Fruit fly (Drosophila melanogaster) whole organism, embryonic: Measurements from ENCODE around the gene CG32260.

Source experiments
- Aef1 ChIP-seq: fragments of 200-800 bp; sonication (Bioruptor generic); IDR thresholded peaks from 3 replicates; pipeline ENCODE4 v1.3.6; 2022; ENCODE audit warnings: missing biosample characterization, missing genetic modification characterization
- Atf6 ChIP-seq: fragments of 200-800 bp; sonication (Bioruptor generic); IDR thresholded peaks from 2 replicates; pipeline ENCODE4 v1.3.6; 2022; ENCODE audit warnings: missing biosample characterization, missing genetic modification characterization
- CG12219 ChIP-seq: fragments of 200-800 bp; sonication (Bioruptor generic); optimal IDR thresholded peaks from 3 replicates; lab custom pipeline; 2018; ENCODE audit warnings: missing biosample characterization, mild to moderate bottlenecking, missing genetic modification characterization
- CG12391 ChIP-seq: fragments of 200-800 bp; sonication (Bioruptor generic); optimal IDR thresholded peaks from 3 replicates; lab custom pipeline; 2018; ENCODE audit warnings: missing biosample characterization, mild to moderate bottlenecking, missing genetic modification characterization, moderate library complexity
- CG13287 ChIP-seq: fragments of 200-800 bp; sonication (Bioruptor generic); IDR thresholded peaks from 2 replicates; pipeline ENCODE4 v1.3.6; 2022; ENCODE audit warnings: missing biosample characterization, missing genetic modification characterization; ENCODE audit not compliant: partially characterized antibody
- CG15514 ChIP-seq: fragments of 200-800 bp; sonication (Bioruptor generic); optimal IDR thresholded peaks from 3 replicates; lab custom pipeline; 2017; ENCODE audit warnings: missing biosample characterization, missing genetic modification characterization, mild to moderate bottlenecking, moderate library complexity, missing genetic modification reagents
- CG17829 ChIP-seq: fragments of 200-800 bp; optimal IDR thresholded peaks from 2 replicates; lab custom pipeline; 2019; ENCODE audit warnings: missing biosample characterization, mild to moderate bottlenecking, missing genetic modification characterization, moderate library complexity
- CG30020 ChIP-seq: fragments of 200-800 bp; optimal IDR thresholded peaks from 2 replicates; lab custom pipeline; 2019; ENCODE audit warnings: missing biosample characterization, mild to moderate bottlenecking, missing genetic modification characterization, moderate library complexity
- CG31441 ChIP-seq: fragments of 200-800 bp; sonication (Bioruptor generic); IDR thresholded peaks from 2 replicates; pipeline ENCODE4 v1.3.6; 2022; ENCODE audit warnings: missing biosample characterization, missing genetic modification characterization
- CG3163 ChIP-seq: fragments of 200-800 bp; sonication (Bioruptor generic); optimal IDR thresholded peaks from 3 replicates; lab custom pipeline; 2016; ENCODE audit warnings: missing biosample characterization, missing genetic modification characterization
- CG3847 ChIP-seq: fragments of 200-800 bp; sonication (Bioruptor generic); IDR thresholded peaks from 2 replicates; pipeline ENCODE4 v1.3.6; 2022; ENCODE audit warnings: missing biosample characterization, missing genetic modification characterization
- CG42726 ChIP-seq: fragments of 200-800 bp; sonication (Bioruptor generic); IDR thresholded peaks from 2 replicates; pipeline ENCODE4 v1.3.6; 2022; ENCODE audit warnings: missing biosample characterization, missing genetic modification characterization; ENCODE audit not compliant: partially characterized antibody
- CG4820 ChIP-seq: fragments of 200-800 bp; sonication (Bioruptor generic); optimal IDR thresholded peaks from 3 replicates; lab custom pipeline; 2016; ENCODE audit warnings: missing biosample characterization, missing genetic modification characterization
- CG7839 ChIP-seq: fragments of 200-800 bp; sonication (Bioruptor generic); optimal IDR thresholded peaks from 3 replicates; lab custom pipeline; 2018; ENCODE audit warnings: missing biosample characterization, mild to moderate bottlenecking, missing genetic modification characterization, moderate library complexity
- CG9437 ChIP-seq: fragments of 200-800 bp; sonication (Bioruptor generic); optimal IDR thresholded peaks from 2 replicates; lab custom pipeline; 2018; ENCODE audit warnings: missing biosample characterization, mild to moderate bottlenecking, missing genetic modification characterization
- CoRest ChIP-seq: fragments of 200-800 bp; sonication (Bioruptor generic); optimal IDR thresholded peaks from 3 replicates; lab custom pipeline; 2018; ENCODE audit warnings: missing biosample characterization, mild to moderate bottlenecking, missing genetic modification characterization, moderate library complexity
- D19B ChIP-seq: fragments of 200-800 bp; sonication (Bioruptor generic); optimal IDR thresholded peaks from 2 replicates; lab custom pipeline; 2017; ENCODE audit warnings: missing biosample characterization, mild to moderate bottlenecking, missing genetic modification characterization
- Dbx ChIP-seq: fragments of 200-800 bp; sonication (Bioruptor generic); IDR thresholded peaks from 3 replicates; pipeline ENCODE4 v1.3.6; 2022; ENCODE audit warnings: missing biosample characterization, missing genetic modification characterization
- E2f2 ChIP-seq: fragments of 200-800 bp; sonication (Bioruptor generic); IDR thresholded peaks from 2 replicates; pipeline ENCODE4 v1.3.6; 2022; ENCODE audit warnings: missing biosample characterization, missing genetic modification characterization
- Ets65A ChIP-seq: fragments of 200-800 bp; sonication (Bioruptor generic); peaks from one replicate; lab custom pipeline; 2016; ENCODE audit warnings: missing biosample characterization, missing genetic modification characterization
- HLH4C ChIP-seq: fragments of 200-800 bp; sonication (Bioruptor generic); IDR thresholded peaks from 3 replicates; pipeline ENCODE4 v1.3.6; 2022; ENCODE audit warnings: missing biosample characterization, missing genetic modification characterization; ENCODE audit not compliant: partially characterized antibody
- HmgZ ChIP-seq: fragments of 200-800 bp; sonication (Bioruptor generic); optimal IDR thresholded peaks from 2 replicates; lab custom pipeline; 2018; ENCODE audit warnings: missing biosample characterization, mild to moderate bottlenecking, missing genetic modification characterization
- Med ChIP-seq: fragments of 200-800 bp; sonication (Bioruptor generic); peaks from one replicate; lab custom pipeline; 2016; ENCODE audit warnings: missing biosample characterization, missing genetic modification characterization, mild to moderate bottlenecking, inconsistent platforms, moderate library complexity
- Myb ChIP-seq: fragments of 200-800 bp; sonication (Bioruptor generic); optimal IDR thresholded peaks from 2 replicates; lab custom pipeline; 2016; ENCODE audit warnings: missing biosample characterization, missing genetic modification characterization
- Rfx ChIP-seq: fragments of 200-800 bp; sonication (Bioruptor generic); IDR thresholded peaks from 2 replicates; pipeline ENCODE4 v1.3.6; 2022; ENCODE audit warnings: missing biosample characterization, missing genetic modification characterization
- Scr ChIP-seq: fragments of 200-800 bp; sonication (Bioruptor generic); IDR thresholded peaks from 2 replicates; pipeline ENCODE4 v1.3.6; 2022; ENCODE audit warnings: missing biosample characterization, missing genetic modification characterization; ENCODE audit not compliant: partially characterized antibody
- Spps ChIP-seq: fragments of 200-800 bp; sonication (Bioruptor generic); optimal IDR thresholded peaks from 2 replicates; lab custom pipeline; 2018; ENCODE audit warnings: missing biosample characterization, mild to moderate bottlenecking, missing genetic modification characterization
- Stat92E ChIP-seq, 3 experiments: fragments of >200 bp in 2 of 3; fragments of 200-800 bp in 1 of 3; sonication (Bioruptor generic) in 1 of 3; optimal IDR thresholded peaks; 2 replicates each; lab custom pipeline; 2017 to 2019; ENCODE audit warnings: missing biosample characterization in 3 of 3, missing genetic modification characterization in 3 of 3, mild to moderate bottlenecking in 1 of 3, moderate library complexity in 1 of 3
- Trl ChIP-seq, 3 experiments: fragments of >200 bp in 2 of 3; fragments of 200-800 bp in 1 of 3; sonication (Bioruptor generic) in 1 of 3; optimal IDR thresholded peaks; 2 replicates in 1 of 3; 3 replicates in 2 of 3; lab custom pipeline; 2016 to 2017; ENCODE audit warnings: missing biosample characterization in 1 of 3, missing genetic modification characterization in 1 of 3
- Usf ChIP-seq: fragments of 200-800 bp; sonication (Bioruptor generic); optimal IDR thresholded peaks from 2 replicates; lab custom pipeline; 2017; ENCODE audit warnings: missing genotype, missing biosample characterization, missing genetic modification characterization
- en ChIP-seq: fragments of 200-800 bp; sonication (Bioruptor generic); optimal IDR thresholded peaks from 2 replicates; lab custom pipeline; 2016; ENCODE audit warnings: missing biosample characterization, missing genetic modification characterization
- gce ChIP-seq: fragments of 200-800 bp; sonication (Bioruptor generic); IDR thresholded peaks from 3 replicates; pipeline ENCODE4 v1.3.6; 2022; ENCODE audit warnings: missing biosample characterization, missing genetic modification characterization
- grau ChIP-seq: fragments of 200-800 bp; optimal IDR thresholded peaks from 3 replicates; lab custom pipeline; 2019; ENCODE audit warnings: missing biosample characterization, mild to moderate bottlenecking, missing genetic modification characterization, moderate library complexity
- grn ChIP-seq: fragments of 200-800 bp; sonication (Bioruptor generic); optimal IDR thresholded peaks from 3 replicates; lab custom pipeline; 2017; ENCODE audit warnings: missing biosample characterization, missing genetic modification characterization
- lola ChIP-seq, 3 experiments: fragments of >200 bp in 2 of 3; fragments of 200-800 bp in 1 of 3; sonication (Bioruptor generic) in 1 of 3; optimal IDR thresholded peaks; 2 replicates each; lab custom pipeline; 2017 to 2019; ENCODE audit warnings: missing biosample characterization in 3 of 3, missing genetic modification characterization in 3 of 3, mild to moderate bottlenecking in 1 of 3, moderate library complexity in 1 of 3
- nmo ChIP-seq: fragments of 200-800 bp; sonication (Bioruptor generic); optimal IDR thresholded peaks from 2 replicates; lab custom pipeline; 2018; ENCODE audit warnings: missing biosample characterization, mild to moderate bottlenecking, missing genetic modification characterization, moderate library complexity
- pum ChIP-seq: fragments of 200-800 bp; sonication (Bioruptor generic); optimal IDR thresholded peaks from 2 replicates; lab custom pipeline; 2016; ENCODE audit warnings: missing biosample characterization, missing genetic modification characterization
- pzg ChIP-seq: fragments of 200-800 bp; sonication (Bioruptor generic); optimal IDR thresholded peaks from 3 replicates; lab custom pipeline; 2018; ENCODE audit warnings: missing biosample characterization, mild to moderate bottlenecking, missing genetic modification characterization, moderate library complexity
- run ChIP-seq: fragments of 200-800 bp; sonication (Bioruptor generic); optimal IDR thresholded peaks from 3 replicates; lab custom pipeline; 2018; ENCODE audit warnings: missing biosample characterization, mild to moderate bottlenecking, missing genetic modification characterization
- sd ChIP-seq: fragments of 200-800 bp; sonication (Bioruptor generic); optimal IDR thresholded peaks from 3 replicates; lab custom pipeline; 2018; ENCODE audit warnings: missing biosample characterization, mild to moderate bottlenecking, missing genetic modification characterization, moderate library complexity
- sens ChIP-seq: fragments of 200-800 bp; sonication (Bioruptor generic); peaks from one replicate; lab custom pipeline; 2016; ENCODE audit warnings: missing biosample characterization, missing genetic modification characterization
- sob ChIP-seq: fragments of 200-800 bp; sonication (Bioruptor generic); IDR thresholded peaks from 2 replicates; pipeline ENCODE4 v1.3.6; 2022; ENCODE audit warnings: missing biosample characterization, missing genetic modification characterization
- stc ChIP-seq: fragments of 200-800 bp; sonication (Bioruptor generic); IDR thresholded peaks from 2 replicates; pipeline ENCODE4 v1.3.6; 2022; ENCODE audit warnings: missing biosample characterization, missing genetic modification characterization
- stwl ChIP-seq: fragments of 200-800 bp; sonication (Bioruptor generic); optimal IDR thresholded peaks from 3 replicates; lab custom pipeline; 2018; ENCODE audit warnings: missing biosample characterization, mild to moderate bottlenecking, missing genetic modification characterization, moderate library complexity
- tap ChIP-seq: fragments of 200-800 bp; optimal IDR thresholded peaks from 3 replicates; lab custom pipeline; 2019; ENCODE audit warnings: missing biosample characterization, mild to moderate bottlenecking, missing genetic modification characterization, moderate library complexity
- tin ChIP-seq: fragments of 200-800 bp; sonication (Bioruptor generic); optimal IDR thresholded peaks from 3 replicates; lab custom pipeline; 2016; ENCODE audit warnings: missing biosample characterization, missing genetic modification characterization

Gene CG32260

DNA sequence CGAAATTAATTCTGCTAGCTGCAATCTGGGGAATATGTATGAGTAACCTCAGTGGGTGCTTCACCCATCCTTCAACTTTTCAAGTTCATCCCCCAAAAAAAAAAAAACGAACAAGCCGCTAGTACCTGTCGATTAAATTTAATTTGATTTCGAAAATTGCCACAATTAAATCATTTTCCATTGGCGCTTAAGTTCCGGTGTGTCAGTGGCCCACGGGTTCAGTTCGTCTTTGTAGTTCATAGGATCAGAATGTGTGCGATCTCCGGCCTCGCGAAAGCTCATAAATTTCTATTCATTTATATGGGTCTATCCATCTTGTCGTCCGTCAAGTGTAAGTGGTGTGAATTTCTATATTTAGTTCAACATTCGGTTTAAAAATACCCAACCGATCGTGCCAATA lies at the start of gene CG32260:
Gene CG32260, plus strand, starts transcription at position 301 of the 400 bp plus-strand sequence.
- TF ChIP-seq Spps (tag; lab: Kevin White, UChicago), result no peak
- peak; percentile 60 for TF ChIP-seq Ets65A (GFP tag; lab: Kevin White, UChicago)

DNA sequence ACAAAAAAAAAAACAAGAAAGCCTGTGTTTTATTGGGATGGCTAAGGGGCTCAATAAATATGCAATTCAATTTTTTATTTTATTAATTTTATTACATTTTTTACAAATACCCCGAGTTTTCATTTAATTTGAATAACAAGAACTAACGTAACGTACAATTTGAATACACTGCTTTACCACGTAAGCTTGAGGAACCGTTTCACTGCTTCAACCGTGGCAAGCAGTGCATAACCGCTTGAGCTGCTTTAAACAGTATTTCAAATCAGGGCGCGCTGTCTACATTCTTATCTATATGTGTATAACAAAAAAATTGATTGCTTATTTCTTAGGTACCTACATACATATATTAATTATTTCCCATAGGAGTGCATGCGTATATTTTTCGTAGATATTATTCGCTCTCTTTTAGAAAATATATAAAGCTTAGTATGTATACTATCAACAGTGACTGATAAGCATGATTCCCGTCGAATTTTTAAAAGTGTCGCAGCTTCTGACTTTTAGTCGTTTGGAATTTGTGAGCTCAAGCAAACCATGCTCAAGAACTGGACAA lies 49.4 kb upstream of the CG32260 start, which contains the start of gene CG14990:
Gene CG14990, plus strand, starts transcription at position 503 of the 553 bp plus-strand sequence.
- TF ChIP-seq tap (tag; lab: Kevin White, UChicago) (peak; percentile 3), sob (GFP tag; lab: Robert Waterston, UW) (peak; percentile 66; the same call in 1 of the 2 replicates), CoRest (tag; lab: Kevin White, UChicago) (peak; percentile 38), CG7839 (tag; lab: Kevin White, UChicago) (peak; percentile 19), Atf6 (0 out of 2 replicates have a peak, but pooled peaks have one; percentile 13), CG31441 (no peak), CG9437 (peak; percentile 100), sens (GFP tag; lab: Kevin White, UChicago) (peak; percentile 75), Trl (optimal IDR thresholded peaks at IDR 0.05; lab: Kevin White, UChicago) (no peak), Trl (GFP tag; optimal IDR thresholded peaks at IDR 0.05; lab: Kevin White, UChicago) (no peak), run (tag; lab: Kevin White, UChicago) (no peak), CG4820 (GFP tag; lab: Kevin White, UChicago) (no peak), E2f2 (GFP tag; lab: Robert Waterston, UW) (peak; percentile 99), lola (GFP tag; optimal IDR thresholded peaks at IDR 0.05; lab: Kevin White, UChicago) (peak in 1 of 3 experiments; percentile 5), Aef1 (no peak), CG3163 (GFP tag; lab: Kevin White, UChicago) (no peak), Myb (GFP tag; lab: Kevin White, UChicago) (peak; percentile 95), CG13287 (GFP tag; lab: Robert Waterston, UW) (peak; percentile 39; the same call in 1 of the 2 replicates), D19B (GFP tag; lab: Kevin White, UChicago) (no peak), en (GFP tag; lab: Kevin White, UChicago) (no peak), pzg (GFP tag; lab: Kevin White, UChicago) (peak; percentile 30), CG3847 (GFP tag; lab: Robert Waterston, UW) (no peak), tin (GFP tag; lab: Kevin White, UChicago) (no peak), pum (GFP tag; lab: Kevin White, UChicago) (no peak), CG42726 (GFP tag; lab: Robert Waterston, UW) (peak; percentile 66; the same call in 1 of the 2 replicates), grau (tag; lab: Kevin White, UChicago) (peak; percentile 11), gce (GFP tag; lab: Robert Waterston, UW) (no peak), HmgZ (tag; lab: Kevin White, UChicago) (peak; percentile 43), grn (GFP tag; lab: Kevin White, UChicago) (peak; percentile 28), Scr (GFP tag; lab: Robert Waterston, UW) (0 out of 2 replicates have a peak, but pooled peaks have one; percentile 26), nmo (GFP tag; lab: Kevin White, UChicago) (peak; percentile 38), stc (GFP tag; lab: Robert Waterston, UW) (no peak), CG12219 (no peak), CG17829 (tag; lab: Kevin White, UChicago) (peak; percentile 10), CG30020 (tag; lab: Kevin White, UChicago) (no peak), Dbx (0 out of 3 replicates have a peak, but pooled peaks have one; percentile 38), stwl (peak; percentile 90), Rfx (GFP tag; lab: Robert Waterston, UW) (0 out of 2 replicates have a peak, but pooled peaks have one; percentile 50), Med (GFP tag; lab: Kevin White, UChicago) (peak; percentile 75), CG12391 (tag; lab: Kevin White, UChicago) (peak; percentile 10), sd (tag; lab: Kevin White, UChicago) (peak; percentile 65), Stat92E (GFP tag; optimal IDR thresholded peaks at IDR 0.05; lab: Kevin White, UChicago) (peak in 1 of 3 experiments; percentile 53), CG15514 (peak; percentile 12), Usf (GFP tag; lab: Kevin White, UChicago) (no peak), HLH4C (GFP tag; lab: Robert Waterston, UW) (0 out of 3 replicates have a peak, but pooled peaks have one; percentile 19)
